Fruit fly (Drosophila melanogaster): ENCODE measurements around the gene klu.

dm6 chr3L:10938108-10938507 is 70.9 kb downstream of the klu start:
- peak; percentile 13; the same call in 1 of the 2 replicates for TF ChIP-seq Ets98B (GFP tag; IDR thresholded peaks at IDR 0.05)
- TF ChIP-seq CG4496 (GFP tag; IDR thresholded peaks at IDR 0.05) = peak; percentile 45; the same call in 1 of the 3 replicates
- no peak for TF ChIP-seq gl (tag; optimal IDR thresholded peaks at IDR 0.05)
- no peak for TF ChIP-seq CG17806 (tag; optimal IDR thresholded peaks at IDR 0.05)
- no peak for TF ChIP-seq EcR (GFP tag; optimal IDR thresholded peaks at IDR 0.05)
- peak; percentile 56 for TF ChIP-seq fd96Ca (GFP tag; IDR thresholded peaks at IDR 0.05)
- TF ChIP-seq rn (GFP tag; IDR thresholded peaks at IDR 0.05) = no peak
- no peak for TF ChIP-seq D1 (tag; optimal IDR thresholded peaks at IDR 0.05)
- TF ChIP-seq CG8301 (tag; optimal IDR thresholded peaks at IDR 0.05) = no peak
- TF ChIP-seq CG32121 (GFP tag; IDR thresholded peaks at IDR 0.05) = peak; percentile 56
- TF ChIP-seq CG34367 (tag; optimal IDR thresholded peaks at IDR 0.05) = no peak
- no peak for TF ChIP-seq Pif1A (GFP tag; optimal IDR thresholded peaks at IDR 0.05)
- TF ChIP-seq Snoo (tag; optimal IDR thresholded peaks at IDR 0.05) = no peak

Measured in whole organism, pupa.